Fruit fly (Drosophila melanogaster) whole organism, adult: ENCODE data around the gene CG32237.

Experiments used
- CG11617 ChIP-seq: fragments of 200-800 bp; sonication (Bioruptor generic); optimal IDR thresholded peaks from 2 replicates; lab custom pipeline; 2017; ENCODE audit warnings: mild to moderate bottlenecking, missing biosample characterization, missing genetic modification reagents, missing genetic modification characterization
- CG12768 ChIP-seq: fragments of 200-800 bp; sonication (Bioruptor generic); optimal IDR thresholded peaks from 2 replicates; lab custom pipeline; 2017; ENCODE audit warnings: missing biosample characterization, missing genetic modification characterization, mild to moderate bottlenecking, moderate library complexity, missing genetic modification reagents
- CG14711 ChIP-seq: fragments of 200-800 bp; sonication (Bioruptor generic); optimal IDR thresholded peaks from 2 replicates; lab custom pipeline; 2018; ENCODE audit warnings: missing biosample characterization, mild to moderate bottlenecking, missing genetic modification characterization, moderate library complexity
- CG1620 ChIP-seq: fragments of 200-800 bp; sonication (Bioruptor generic); optimal IDR thresholded peaks from 2 replicates; lab custom pipeline; 2016; ENCODE audit warnings: missing biosample characterization, missing genetic modification characterization
- CG33017 ChIP-seq: fragments of 200-800 bp; sonication (Bioruptor generic); optimal IDR thresholded peaks from 2 replicates; lab custom pipeline; 2018; ENCODE audit warnings: missing biosample characterization, mild to moderate bottlenecking, missing genetic modification characterization, moderate library complexity
- CG5204 ChIP-seq: fragments of 200-800 bp; sonication (Bioruptor generic); optimal IDR thresholded peaks from 2 replicates; lab custom pipeline; 2016; ENCODE audit warnings: missing biosample characterization, missing genetic modification characterization
- CG7045 ChIP-seq: fragments of 200-800 bp; sonication (Bioruptor generic); optimal IDR thresholded peaks from 2 replicates; lab custom pipeline; 2017; ENCODE audit warnings: missing biosample characterization, mild to moderate bottlenecking, missing genetic modification characterization
- CG7101 ChIP-seq: fragments of 200-800 bp; sonication (Bioruptor generic); optimal IDR thresholded peaks from 2 replicates; lab custom pipeline; 2018; ENCODE audit warnings: missing biosample characterization, mild to moderate bottlenecking, missing genetic modification characterization, moderate library complexity
- Clk ChIP-seq: fragments of 200-800 bp; sonication (Bioruptor generic); optimal IDR thresholded peaks from 2 replicates; lab custom pipeline; 2017; ENCODE audit warnings: missing biosample characterization, missing genetic modification characterization
- Crg-1 ChIP-seq: fragments of 200-800 bp; sonication (Bioruptor generic); optimal IDR thresholded peaks from 2 replicates; lab custom pipeline; 2016; ENCODE audit warnings: missing biosample characterization, missing genetic modification characterization
- Hr96 ChIP-seq: fragments of 200-800 bp; sonication (Bioruptor generic); optimal IDR thresholded peaks from 2 replicates; lab custom pipeline; 2016; ENCODE audit warnings: missing biosample characterization, missing genetic modification characterization
- Mnt ChIP-seq: fragments of 200-800 bp; sonication (Bioruptor generic); optimal IDR thresholded peaks from 2 replicates; lab custom pipeline; 2016; ENCODE audit warnings: missing biosample characterization, mild to moderate bottlenecking, missing genetic modification characterization
- bab1 ChIP-seq: fragments of 200-800 bp; sonication (Bioruptor generic); optimal IDR thresholded peaks from 3 replicates; lab custom pipeline; 2019; ENCODE audit warnings: missing biosample characterization, mild to moderate bottlenecking, missing genetic modification characterization, moderate library complexity
- cic ChIP-seq: fragments of 200-800 bp; sonication (Bioruptor generic); optimal IDR thresholded peaks from 2 replicates; lab custom pipeline; 2017; ENCODE audit warnings: missing biosample characterization, mild to moderate bottlenecking, missing genetic modification characterization, moderate library complexity
- cnc ChIP-seq, 2 experiments: fragments of >200 bp; optimal IDR thresholded peaks; 2 replicates each; lab custom pipeline; 2017
- kay ChIP-seq: fragments of 200-800 bp; sonication (Bioruptor generic); peaks from one replicate; lab custom pipeline; 2016; ENCODE audit warnings: missing biosample characterization, missing genetic modification characterization, borderline replicate concordance
- ovo ChIP-seq: fragments of 200-800 bp; sonication (Bioruptor generic); optimal IDR thresholded peaks from 2 replicates; lab custom pipeline; 2016; ENCODE audit warnings: missing biosample characterization, missing genetic modification characterization
- pad ChIP-seq: fragments of 200-800 bp; sonication (Bioruptor generic); optimal IDR thresholded peaks from 3 replicates; lab custom pipeline; 2017; ENCODE audit warnings: missing biosample characterization, missing genetic modification characterization, mild to moderate bottlenecking, moderate library complexity, missing genetic modification reagents
- tj ChIP-seq: fragments of 200-800 bp; sonication (Bioruptor generic); optimal IDR thresholded peaks from 3 replicates; lab custom pipeline; 2017; ENCODE audit warnings: missing biosample characterization, mild to moderate bottlenecking, missing genetic modification characterization, moderate library complexity
- toe ChIP-seq: fragments of 200-800 bp; sonication (Bioruptor generic); optimal IDR thresholded peaks from 2 replicates; lab custom pipeline; 2016; ENCODE audit warnings: missing biosample characterization, missing genetic modification characterization

The CG32237 gene

DNA sequence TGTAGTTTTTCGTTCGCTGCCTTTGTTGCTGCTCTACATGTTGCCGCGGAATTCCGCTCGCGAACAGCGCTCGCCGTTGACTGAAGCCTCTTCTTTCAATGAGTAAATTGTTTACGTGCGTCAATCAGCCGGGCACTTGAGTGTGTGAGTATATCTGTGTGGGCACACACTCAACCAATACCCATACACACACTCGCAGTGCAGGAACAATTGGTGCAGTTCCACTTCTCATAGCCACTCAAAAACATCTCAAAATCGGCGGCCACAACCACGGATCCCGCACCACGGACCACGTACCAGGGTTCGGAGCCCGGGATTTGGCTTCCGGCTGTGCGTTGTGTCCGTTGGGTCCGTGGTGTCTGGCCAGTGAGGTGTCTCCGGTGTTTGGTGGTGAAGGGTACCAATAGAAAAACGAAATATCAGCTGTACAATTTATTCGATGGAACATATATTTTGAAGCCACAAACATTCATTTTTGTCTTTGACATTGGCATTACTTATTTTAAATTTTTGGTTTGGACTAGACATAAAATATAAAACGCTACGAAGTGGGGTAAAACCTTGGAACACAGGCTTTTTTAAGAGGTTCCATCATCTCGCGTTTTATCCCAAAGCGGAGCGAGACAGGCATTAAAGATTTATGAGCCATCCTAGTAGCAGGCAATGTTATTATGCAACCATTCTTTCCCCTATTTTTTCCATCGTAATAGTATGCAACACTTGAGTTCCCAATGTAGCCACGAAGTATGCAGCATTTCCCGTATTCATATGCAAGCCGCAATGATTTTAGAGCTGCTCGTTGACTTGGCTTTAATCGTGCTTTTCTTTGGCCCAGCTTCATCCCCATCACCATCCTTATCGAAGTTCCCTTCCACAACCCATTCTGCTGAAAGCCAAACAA, 12.0 kb downstream of the CG32237 start, which contains the start of gene CG13707:
Gene CG13707, minus strand, starts transcription at position 70 of the 901 bp plus-strand sequence.
- TF ChIP-seq pad (GFP tag; lab: Kevin White, UChicago) (peak; percentile 99), CG1620 (GFP tag; lab: Kevin White, UChicago) (no peak)

dm6 chr3L:4836353-4836752, 15.9 kb downstream of the CG32237 start:
- TF ChIP-seq Crg-1 (no peak), CG14711 (no peak), Clk (GFP tag; lab: Kevin White, UChicago) (no peak)

DNA sequence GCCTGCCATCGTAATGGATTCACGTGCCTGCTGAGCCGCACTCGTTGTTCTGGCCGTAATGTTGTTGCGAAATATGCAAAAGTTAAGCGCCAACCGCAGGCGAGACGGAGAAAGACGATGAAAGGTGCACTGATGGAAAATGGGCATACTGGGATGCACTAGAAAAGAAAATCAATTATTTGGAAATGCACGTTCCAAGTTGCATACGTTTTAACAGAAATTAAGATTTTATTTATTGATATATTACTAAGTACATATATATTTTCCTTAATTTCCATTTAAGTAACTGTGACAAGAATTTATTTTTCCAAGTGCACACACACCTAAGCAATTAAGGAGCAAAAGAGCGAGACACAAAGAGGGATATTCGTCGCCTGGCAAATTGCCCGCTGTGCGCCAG, 17.3 kb downstream of the CG32237 start:
- TF ChIP-seq Crg-1: no peak
- no peak for TF ChIP-seq Mnt (GFP tag; lab: Kevin White, UChicago)
- no peak for TF ChIP-seq toe
- TF ChIP-seq ovo: no peak
- TF ChIP-seq cnc (optimal IDR thresholded peaks at IDR 0.05; lab: Kevin White, UChicago): no peak
- TF ChIP-seq pad (GFP tag; lab: Kevin White, UChicago): no peak
- TF ChIP-seq CG5204 (GFP tag; lab: Kevin White, UChicago): no peak
- TF ChIP-seq CG7045 (GFP tag; lab: Kevin White, UChicago): no peak
- no peak for TF ChIP-seq CG11617 (GFP tag; lab: Kevin White, UChicago)
- no peak for TF ChIP-seq CG1620 (GFP tag; lab: Kevin White, UChicago)
- no peak for TF ChIP-seq tj
- TF ChIP-seq CG7101: no peak
- no peak for TF ChIP-seq cic (GFP tag; lab: Kevin White, UChicago)
- no peak for TF ChIP-seq kay (GFP tag; lab: Kevin White, UChicago)
- TF ChIP-seq CG12768: no peak
- TF ChIP-seq CG14711: no peak
- TF ChIP-seq Clk (GFP tag; lab: Kevin White, UChicago): no peak

dm6 chr3L:4833491-4833890, 18.8 kb downstream of the CG32237 start, which contains the start of gene CG13708:
TSS of gene CG13708 (minus strand) at chr3L:4833591.
- no peak for TF ChIP-seq CG14711
- TF ChIP-seq CG11617 (GFP tag; lab: Kevin White, UChicago): no peak
- TF ChIP-seq CG5204 (GFP tag; lab: Kevin White, UChicago): no peak
- no peak for TF ChIP-seq CG1620 (GFP tag; lab: Kevin White, UChicago)
- no peak for TF ChIP-seq tj

DNA sequence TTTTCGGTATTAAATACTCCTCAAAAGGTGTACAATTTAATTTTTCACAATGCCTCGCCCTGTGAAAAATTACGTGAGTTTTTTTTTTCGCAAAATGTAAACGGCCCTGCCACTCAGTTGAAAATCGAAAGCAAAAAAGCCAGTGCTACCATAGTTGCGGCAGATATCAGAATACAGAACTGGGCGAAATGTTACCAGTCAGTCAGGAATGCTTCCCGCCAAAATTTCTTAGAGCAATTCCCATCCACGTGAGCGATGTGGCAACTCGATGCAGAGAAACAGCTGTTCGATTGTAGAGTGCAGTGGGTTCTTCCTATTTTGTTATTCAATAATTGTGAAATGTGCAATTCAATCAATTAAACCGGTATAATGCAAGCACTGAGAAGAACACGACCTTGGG, 26.7 kb downstream of the CG32237 start, which contains the start of the genes Dhc64C and LeuRS-m:
Gene Dhc64C, minus strand, starts transcription at position 104 of the 400 bp plus-strand sequence.
Gene LeuRS-m, plus strand, starts transcription at position 270 of the 400 bp plus-strand sequence.
- no peak for TF ChIP-seq kay (GFP tag; lab: Kevin White, UChicago)
- no peak for TF ChIP-seq Crg-1
- TF ChIP-seq pad (GFP tag; lab: Kevin White, UChicago): no peak
- TF ChIP-seq Clk (GFP tag; lab: Kevin White, UChicago): no peak
- no peak for TF ChIP-seq cnc (optimal IDR thresholded peaks at IDR 0.05; lab: Kevin White, UChicago)
- peak; percentile 59 for TF ChIP-seq Mnt (GFP tag; lab: Kevin White, UChicago)
- TF ChIP-seq tj: no peak
- TF ChIP-seq CG7045 (GFP tag; lab: Kevin White, UChicago): peak; percentile 5
- no peak for TF ChIP-seq CG5204 (GFP tag; lab: Kevin White, UChicago)
- peak; percentile 23 for TF ChIP-seq CG14711
- TF ChIP-seq CG11617 (GFP tag; lab: Kevin White, UChicago): no peak
- TF ChIP-seq ovo: no peak
- TF ChIP-seq Hr96: peak; percentile 48
- TF ChIP-seq CG1620 (GFP tag; lab: Kevin White, UChicago): peak; percentile 53
- peak; percentile 66 for TF ChIP-seq bab1 (GFP tag; lab: Kevin White, UChicago)
- TF ChIP-seq CG7101: peak; percentile 25
- TF ChIP-seq CG12768: no peak
- TF ChIP-seq toe: peak; percentile 63
- TF ChIP-seq cic (GFP tag; lab: Kevin White, UChicago): peak; percentile 29
- peak; percentile 2 for TF ChIP-seq CG33017 (tag; lab: Kevin White, UChicago)

DNA sequence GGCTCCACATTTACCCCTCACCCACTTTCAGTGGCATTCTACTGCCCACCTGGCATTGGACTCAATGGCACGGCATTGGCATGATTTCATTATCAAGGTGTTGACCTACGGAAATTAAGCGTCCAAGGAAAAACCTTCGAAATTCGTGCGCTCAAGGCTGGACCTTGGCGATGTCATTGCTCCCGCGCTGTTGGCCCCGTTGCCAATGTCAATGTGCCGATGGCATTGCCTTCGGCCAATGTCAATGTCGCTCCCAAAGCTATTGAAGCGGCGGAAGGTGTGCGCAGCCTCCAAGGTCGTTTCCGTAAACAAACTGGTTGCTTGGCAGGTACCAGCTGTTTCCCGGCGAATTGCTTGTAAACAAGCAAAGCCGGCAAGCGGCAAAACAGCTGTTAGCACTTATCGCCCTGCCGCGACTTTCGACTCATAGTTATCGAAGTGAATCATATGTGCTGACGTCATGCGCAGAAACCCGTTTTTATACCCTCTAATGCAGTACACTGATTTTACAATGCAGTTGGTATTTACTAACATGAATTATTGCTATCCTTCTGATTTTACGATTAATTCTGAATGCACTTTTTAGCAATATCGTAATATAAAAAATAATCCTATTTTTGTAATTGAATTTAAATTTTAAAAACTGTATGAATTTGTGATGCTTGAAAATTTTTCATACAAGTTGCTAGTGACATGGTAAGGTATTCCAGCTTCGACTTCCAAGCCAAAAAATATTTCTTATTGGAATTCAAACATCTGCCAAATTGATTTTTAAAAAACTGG, 27.7 kb downstream of the CG32237 start:
- TF ChIP-seq pad (GFP tag; lab: Kevin White, UChicago): peak; percentile 69
- TF ChIP-seq cnc (optimal IDR thresholded peaks at IDR 0.05; lab: Kevin White, UChicago): no peak
- peak; percentile 80 for TF ChIP-seq ovo
- peak; percentile 86 for TF ChIP-seq CG5204 (GFP tag; lab: Kevin White, UChicago)
- peak; percentile 54 for TF ChIP-seq Crg-1
- peak; percentile 90 for TF ChIP-seq CG11617 (GFP tag; lab: Kevin White, UChicago)
- TF ChIP-seq toe: peak; percentile 86
- TF ChIP-seq CG7045 (GFP tag; lab: Kevin White, UChicago): peak; percentile 89
- TF ChIP-seq Clk (GFP tag; lab: Kevin White, UChicago): peak; percentile 68
- peak; percentile 82 for TF ChIP-seq CG12768
- peak; percentile 99 for TF ChIP-seq kay (GFP tag; lab: Kevin White, UChicago)
- peak; percentile 67 for TF ChIP-seq Mnt (GFP tag; lab: Kevin White, UChicago)
- peak; percentile 65 for TF ChIP-seq Hr96
- TF ChIP-seq CG33017 (tag; lab: Kevin White, UChicago): peak; percentile 94
- TF ChIP-seq CG7101: peak; percentile 89
- peak; percentile 61 for TF ChIP-seq CG1620 (GFP tag; lab: Kevin White, UChicago)
- TF ChIP-seq tj: peak; percentile 74
- TF ChIP-seq bab1 (GFP tag; lab: Kevin White, UChicago): peak; percentile 93
- TF ChIP-seq cic (GFP tag; lab: Kevin White, UChicago): peak; percentile 60
- TF ChIP-seq CG14711: peak; percentile 84
